Fruit fly (Drosophila melanogaster) S2 (cell line): Measurements from ENCODE around the gene CG7702.

Experiments
- CG8478 ChIP-seq: fragments of >200 bp; optimal IDR thresholded peaks from 2 replicates; lab custom pipeline; 2018
- CTCF ChIP-seq, 2 experiments: fragments of >200 bp; optimal IDR thresholded peaks; 2 replicates each; lab custom pipeline; 2018

- no peak for TF ChIP-seq CTCF (optimal IDR thresholded peaks at IDR 0.05; lab: Kevin White, UChicago)
- TF ChIP-seq CG8478 (lab: Kevin White, UChicago) = no peak
These were observed 53.3 kb downstream of the CG7702 start, which contains the start of gene CG34283 for dm6 chr3R:18722490-18722889.
